Worm (Caenorhabditis elegans): Measurements from ENCODE around the gene mig-39.

DNA sequence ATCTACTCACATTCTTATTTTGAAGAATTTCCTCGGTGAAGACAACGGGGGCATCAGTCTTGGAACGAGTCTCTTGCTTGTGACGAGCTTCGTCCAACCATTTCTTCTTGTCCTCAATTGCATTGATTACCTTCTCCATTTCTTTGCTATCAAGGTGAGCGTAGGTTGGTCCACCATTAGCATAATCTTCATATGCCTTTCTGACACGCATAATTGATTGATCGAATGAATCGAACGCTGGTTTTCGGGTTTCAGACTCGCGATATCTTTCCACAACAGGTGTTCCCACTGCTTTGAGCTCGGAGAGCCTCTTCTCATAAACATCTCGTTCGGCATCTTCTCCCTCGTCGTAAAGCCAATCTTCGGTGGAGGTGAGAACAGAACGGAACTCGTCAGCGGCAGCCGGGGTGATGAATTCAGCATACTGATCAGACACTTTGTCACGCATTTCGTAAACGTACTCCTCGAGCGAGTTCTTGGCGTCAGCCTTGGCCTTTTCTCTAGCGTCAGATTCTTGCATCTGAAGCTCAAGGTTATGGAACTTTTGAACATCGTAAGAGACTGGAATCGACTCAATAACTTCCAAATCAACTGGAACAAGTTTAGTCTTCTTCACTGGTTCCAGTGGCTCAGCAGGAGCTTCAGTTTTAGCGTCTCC is 22.3 kb upstream of the mig-39 start:
- TF ChIP-seq dox-1 (GFP tag; IDR thresholded peaks at IDR 0.05) = no peak
- TF ChIP-seq snpc-3.4 (tag; optimal IDR thresholded peaks at IDR 0.05) = no peak
